Worm (Caenorhabditis elegans): ENCODE data around the gene F10E7.2.

F10E7.2 gene

DNA sequence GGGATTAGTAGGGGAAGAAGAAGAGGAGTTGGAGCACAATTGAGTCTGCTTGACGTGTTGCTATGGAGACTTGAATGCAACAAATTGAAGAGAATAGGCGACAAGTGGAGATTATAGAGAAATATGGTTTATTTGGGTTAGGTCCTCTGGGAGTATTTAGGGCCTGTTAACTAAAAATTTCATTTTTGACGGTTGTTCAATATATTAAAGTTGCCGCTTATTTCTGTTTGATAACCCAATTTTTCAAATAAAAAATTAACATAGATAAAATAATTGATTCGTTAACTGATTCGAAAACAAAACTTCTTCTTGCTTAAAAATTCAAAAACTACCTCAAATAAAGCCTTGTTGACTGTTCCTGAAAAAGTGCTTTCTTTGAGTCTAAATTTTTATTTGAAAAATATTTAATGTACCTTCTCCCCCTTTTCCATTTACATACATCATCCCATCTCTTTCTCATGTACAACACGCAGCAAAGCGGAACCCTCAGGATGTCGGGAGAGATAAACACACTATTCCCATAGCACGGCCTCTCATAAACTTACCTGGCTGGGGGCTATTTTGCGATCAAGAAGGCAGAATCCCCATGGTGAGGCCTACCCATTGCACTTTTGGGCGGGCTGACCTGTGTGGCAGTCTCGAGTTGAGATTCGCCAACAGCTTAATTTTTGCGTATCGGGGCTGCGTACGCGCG is 49.4 kb downstream of the F10E7.2 start, which contains the start of gene dyf-13:
Gene dyf-13, minus strand, starts transcription at position 51 of the 694 bp plus-strand sequence.
- 0 out of 2 replicates have a peak, but pooled peaks have one; percentile 60 for TF ChIP-seq aptf-2 (GFP tag; conservative IDR thresholded peaks at IDR 0.05)
- peak; percentile 70 for TF ChIP-seq snpc-4 (GFP tag; optimal IDR thresholded peaks at IDR 0.05)
- peak in 3 of 4 experiments; percentile 82 to 86 (median 84) for TF ChIP-seq snpc-4 (tag; optimal IDR thresholded peaks at IDR 0.05)
- no peak for TF ChIP-seq ccch-3 (GFP tag; optimal IDR thresholded peaks at IDR 0.05)
- TF ChIP-seq hmg-1.2 (GFP tag; IDR thresholded peaks at IDR 0.05), result no peak; the same call in 1 of the 2 replicates
- TF ChIP-seq nhr-90 (tag; optimal IDR thresholded peaks at IDR 0.05), result no peak
- TF ChIP-seq ztf-25 (GFP tag; IDR thresholded peaks at IDR 0.05), result 0 out of 2 replicates have a peak, but pooled peaks have one; percentile 30
- TF ChIP-seq mes-4 (tag; optimal IDR thresholded peaks at IDR 0.05), result no peak
- no peak for TF ChIP-seq C17E4.6 (GFP tag; IDR thresholded peaks at IDR 0.05)
- peak; percentile 29 for TF ChIP-seq tbp1 (GFP tag; optimal IDR thresholded peaks at IDR 0.05)
- TF ChIP-seq egl-18 (GFP tag; IDR thresholded peaks at IDR 0.05), result 0 out of 2 replicates have a peak, but pooled peaks have one; percentile 41
- peak; percentile 86 for TF ChIP-seq snpc-1.1 (tag; optimal IDR thresholded peaks at IDR 0.05; ENCODE audit: insufficient read depth)
- TF ChIP-seq lin-54 (GFP tag; optimal IDR thresholded peaks at IDR 0.05), result no peak
- TF ChIP-seq snpc-3.4 (tag; optimal IDR thresholded peaks at IDR 0.05), result peak; percentile 45
- no peak for TF ChIP-seq Y79H2A.3 (GFP tag; conservative IDR thresholded peaks at IDR 0.05)
- TF ChIP-seq F10E7.11 (tag; optimal IDR thresholded peaks at IDR 0.05), result no peak
